2 worm cellular contexts compared by ENCODE assay signal in the genomic region with DNA sequence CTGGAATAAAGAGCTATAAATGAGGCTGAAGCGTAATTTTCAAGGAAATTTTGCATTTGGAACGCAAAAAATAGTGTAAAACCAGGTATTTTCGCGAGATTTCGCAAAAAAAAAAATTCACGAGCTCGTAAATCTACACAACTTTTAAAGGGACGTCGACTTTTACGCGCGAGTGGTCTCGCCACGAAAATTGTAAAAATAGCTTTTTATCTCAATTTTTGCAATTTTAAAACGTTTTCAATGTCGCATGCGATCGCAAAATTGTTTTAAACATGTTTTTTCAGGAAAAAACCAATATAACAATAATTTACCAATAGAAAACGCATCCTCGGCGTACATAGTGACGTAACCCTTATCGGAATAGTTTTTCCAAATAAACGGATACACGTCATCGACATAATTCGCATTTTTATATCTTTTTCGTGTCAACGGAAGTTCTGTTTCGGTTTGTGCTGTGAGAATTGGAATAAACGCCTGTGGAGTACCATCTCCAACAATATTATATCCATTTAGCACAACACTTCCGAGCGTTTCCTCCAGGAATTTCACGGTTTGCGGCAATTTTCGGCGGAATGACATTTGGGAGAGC.
A peak's percentile ranks its signal among the peaks of the same experiment; 100 is the strongest.
TF ChIP-seq lines count a peak whose summit lies in the region.

No protein-coding gene starts in this region.

TF ChIP-seq in whole organism, L4 larva, 104 proteins besides CTCF, POLR2A, EP300 and RAD21 (continued from another document):
- TF ChIP-seq nhr-41 (GFP tag; IDR thresholded peaks at IDR 0.05; lab: Robert Waterston, UW) (no peak), spr-3 (GFP tag; optimal IDR thresholded peaks at IDR 0.05; lab: Kevin White, UChicago) (no peak), duxl-1 (tag; optimal IDR thresholded peaks at IDR 0.05; lab: Kevin White, UChicago; ENCODE audit: poor library complexity) (no peak), ZK337.2 (GFP tag; IDR thresholded peaks at IDR 0.05; lab: Robert Waterston, UW) (no peak), zag-1 (tag; optimal IDR thresholded peaks at IDR 0.05; lab: Kevin White, UChicago) (no peak), unc-130 (GFP tag; optimal IDR thresholded peaks at IDR 0.05; lab: Kevin White, UChicago) (peak; percentile 32), mep-1 (tag; optimal IDR thresholded peaks at IDR 0.05; lab: Kevin White, UChicago) (no peak), aha-1 (tag; lab: Kevin White, UChicago) (peak; percentile 75), madf-9 (GFP tag; conservative IDR thresholded peaks at IDR 0.05; lab: Robert Waterston, UW) (no peak), ceh-44 (GFP tag; IDR thresholded peaks at IDR 0.05; lab: Robert Waterston, UW) (no peak), ZK546.5 (tag; optimal IDR thresholded peaks at IDR 0.05; lab: Kevin White, UChicago) (no peak), Y5F2A.4 (GFP tag; optimal IDR thresholded peaks at IDR 0.05; lab: Kevin White, UChicago) (no peak), nhr-25 (tag; optimal IDR thresholded peaks at IDR 0.05; lab: Kevin White, UChicago; ENCODE audit: borderline replicate concordance, insufficient read depth) (no peak), Y105C5A.15 (GFP tag; IDR thresholded peaks at IDR 0.05; lab: Robert Waterston, UW) (no peak), nhr-10 (tag; optimal IDR thresholded peaks at IDR 0.05; lab: Kevin White, UChicago) (no peak), gei-8 (GFP tag; optimal IDR thresholded peaks at IDR 0.05; lab: Kevin White, UChicago) (no peak), mdt-29 (GFP tag; IDR thresholded peaks at IDR 0.05; lab: Robert Waterston, UW) (no peak), snpc-1.2 (GFP tag; IDR thresholded peaks at IDR 0.05; lab: Robert Waterston, UW) (peak; percentile 95), rbr-2 (tag; optimal IDR thresholded peaks at IDR 0.05; lab: Kevin White, UChicago) (no peak), skn-1 (tag; optimal IDR thresholded peaks at IDR 0.05; lab: Kevin White, UChicago) (no peak), Y75B8A.6 (GFP tag; IDR thresholded peaks at IDR 0.05; lab: Robert Waterston, UW) (no peak), D1046.2 (GFP tag; IDR thresholded peaks at IDR 0.05; lab: Robert Waterston, UW) (no peak), mes-2 (tag; optimal IDR thresholded peaks at IDR 0.05; lab: Kevin White, UChicago; ENCODE audit: poor library complexity, severe bottlenecking) (peak; percentile 51), R02D3.7 (tag; optimal IDR thresholded peaks at IDR 0.05; lab: Kevin White, UChicago) (peak; percentile 64), ceh-32 (tag; optimal IDR thresholded peaks at IDR 0.05; lab: Kevin White, UChicago; ENCODE audit: poor library complexity) (no peak), F26F4.8 (GFP tag; conservative IDR thresholded peaks at IDR 0.05; lab: Robert Waterston, UW) (no peak), zip-11 (GFP tag; IDR thresholded peaks at IDR 0.05; lab: Robert Waterston, UW) (no peak), nhr-48 (tag; optimal IDR thresholded peaks at IDR 0.05; lab: Kevin White, UChicago) (no peak), dmd-8 (GFP tag; IDR thresholded peaks at IDR 0.05; lab: Robert Waterston, UW) (no peak), jun-1 (tag; optimal IDR thresholded peaks at IDR 0.05; lab: Kevin White, UChicago) (no peak), daf-12 (tag; optimal IDR thresholded peaks at IDR 0.05; lab: Kevin White, UChicago) (no peak), dmd-9 (GFP tag; IDR thresholded peaks at IDR 0.05; lab: Robert Waterston, UW) (no peak), lin-15B (tag; optimal IDR thresholded peaks at IDR 0.05; lab: Kevin White, UChicago) (no peak), mdl-1 (tag; optimal IDR thresholded peaks at IDR 0.05; lab: Kevin White, UChicago) (no peak)

TF ChIP-seq in whole organism, young adult, 124 proteins besides CTCF, POLR2A, EP300 and RAD21 (continued from another document):
- TF ChIP-seq ekl-4 (GFP tag; IDR thresholded peaks at IDR 0.05; lab: Robert Waterston, UW), result no peak
- no peak for TF ChIP-seq tbx-9 (tag; optimal IDR thresholded peaks at IDR 0.05; lab: Kevin White, UChicago; ENCODE audit: borderline replicate concordance)
- TF ChIP-seq chd-7 (tag; optimal IDR thresholded peaks at IDR 0.05; lab: Kevin White, UChicago), result no peak
- no peak for TF ChIP-seq F55B11.4 (tag; optimal IDR thresholded peaks at IDR 0.05; lab: Kevin White, UChicago; ENCODE audit: borderline replicate concordance, insufficient read depth)
- TF ChIP-seq sdz-38 (tag; optimal IDR thresholded peaks at IDR 0.05; lab: Kevin White, UChicago), result no peak
- TF ChIP-seq hsf-1 (GFP tag; IDR thresholded peaks at IDR 0.05; lab: Robert Waterston, UW), result peak; percentile 69
- TF ChIP-seq F22D6.2 (tag; optimal IDR thresholded peaks at IDR 0.05; lab: Kevin White, UChicago), result no peak
- TF ChIP-seq tlf-1 (GFP tag; optimal IDR thresholded peaks at IDR 0.05; lab: Kevin White, UChicago), result no peak
- peak; percentile 42; the same call in 1 of the 2 replicates for TF ChIP-seq ceh-91 (GFP tag; IDR thresholded peaks at IDR 0.05; lab: Robert Waterston, UW)
- 0 out of 2 replicates have a peak, but pooled peaks have one; percentile 39 for TF ChIP-seq Y95B8A.8 (GFP tag; IDR thresholded peaks at IDR 0.05; lab: Robert Waterston, UW)
- no peak for TF ChIP-seq mxl-1 (tag; optimal IDR thresholded peaks at IDR 0.05; lab: Kevin White, UChicago)
- no peak for TF ChIP-seq die-1 (tag; optimal IDR thresholded peaks at IDR 0.05; lab: Kevin White, UChicago)
- no peak for TF ChIP-seq rec-8 (tag; optimal IDR thresholded peaks at IDR 0.05; lab: Kevin White, UChicago)
- no peak for TF ChIP-seq ets-4 (GFP tag; optimal IDR thresholded peaks at IDR 0.05; lab: Kevin White, UChicago)
- TF ChIP-seq snpc-1.1 (tag; optimal IDR thresholded peaks at IDR 0.05; lab: Kevin White, UChicago; ENCODE audit: insufficient read depth), result peak; percentile 49
- TF ChIP-seq F37B4.10 (GFP tag; IDR thresholded peaks at IDR 0.05; lab: Robert Waterston, UW), result no peak
- peak; percentile 61; the same call in 1 of the 2 replicates for TF ChIP-seq dox-1 (GFP tag; IDR thresholded peaks at IDR 0.05; lab: Robert Waterston, UW)
- TF ChIP-seq mel-28 (tag; optimal IDR thresholded peaks at IDR 0.05; lab: Kevin White, UChicago; ENCODE audit: borderline replicate concordance), result no peak
- TF ChIP-seq dpff-1 (tag; optimal IDR thresholded peaks at IDR 0.05; lab: Kevin White, UChicago), result no peak
- no peak for TF ChIP-seq fkh-3 (tag; optimal IDR thresholded peaks at IDR 0.05; lab: Kevin White, UChicago)
- TF ChIP-seq ceh-27 (GFP tag; optimal IDR thresholded peaks at IDR 0.05; lab: Kevin White, UChicago), result no peak
- no peak for TF ChIP-seq nhr-90 (tag; optimal IDR thresholded peaks at IDR 0.05; lab: Kevin White, UChicago)
- TF ChIP-seq somi-1 (GFP tag; optimal IDR thresholded peaks at IDR 0.05; lab: Kevin White, UChicago), result no peak
- no peak for TF ChIP-seq hlh-12 (tag; optimal IDR thresholded peaks at IDR 0.05; lab: Kevin White, UChicago)
- no peak for TF ChIP-seq ceh-58 (GFP tag; IDR thresholded peaks at IDR 0.05; lab: Robert Waterston, UW)
- no peak for TF ChIP-seq akir-1 (GFP tag; optimal IDR thresholded peaks at IDR 0.05; lab: Kevin White, UChicago)
- TF ChIP-seq attf-6 (GFP tag; IDR thresholded peaks at IDR 0.05; lab: Robert Waterston, UW), result peak; percentile 98
- no peak for TF ChIP-seq mes-4 (tag; optimal IDR thresholded peaks at IDR 0.05; lab: Kevin White, UChicago)
- peak; percentile 42 for TF ChIP-seq hrde-1 (tag; optimal IDR thresholded peaks at IDR 0.05; lab: Kevin White, UChicago; ENCODE audit: borderline replicate concordance)
- TF ChIP-seq repo-1 (tag; optimal IDR thresholded peaks at IDR 0.05; lab: Kevin White, UChicago), result no peak
- TF ChIP-seq K11D2.4 (GFP tag; IDR thresholded peaks at IDR 0.05; lab: Robert Waterston, UW), result no peak
- no peak for TF ChIP-seq T26A5.8 (tag; optimal IDR thresholded peaks at IDR 0.05; lab: Kevin White, UChicago)
- no peak for TF ChIP-seq lir-1 (GFP tag; conservative IDR thresholded peaks at IDR 0.05; lab: Robert Waterston, UW)
- TF ChIP-seq sea-2 (GFP tag; IDR thresholded peaks at IDR 0.05; lab: Robert Waterston, UW), result no peak
- no peak for TF ChIP-seq ztf-28 (GFP tag; IDR thresholded peaks at IDR 0.05; lab: Robert Waterston, UW)
- TF ChIP-seq lin-35 (GFP tag; optimal IDR thresholded peaks at IDR 0.05; lab: Kevin White, UChicago), result no peak
- no peak for TF ChIP-seq C17E4.6 (GFP tag; IDR thresholded peaks at IDR 0.05; lab: Robert Waterston, UW)
- no peak for TF ChIP-seq nhr-120 (GFP tag; IDR thresholded peaks at IDR 0.05; lab: Robert Waterston, UW)
- TF ChIP-seq ceh-100 (GFP tag; IDR thresholded peaks at IDR 0.05; lab: Robert Waterston, UW), result no peak
- TF ChIP-seq egrh-3 (GFP tag; IDR thresholded peaks at IDR 0.05; lab: Robert Waterston, UW), result no peak
- TF ChIP-seq lin-54 (GFP tag; optimal IDR thresholded peaks at IDR 0.05; lab: Kevin White, UChicago), result peak; percentile 49
- TF ChIP-seq madf-3 (GFP tag; IDR thresholded peaks at IDR 0.05; lab: Robert Waterston, UW), result no peak
- TF ChIP-seq zfh-2 (GFP tag; conservative IDR thresholded peaks at IDR 0.05; lab: Robert Waterston, UW), result no peak
- TF ChIP-seq F33H1.4 (GFP tag; IDR thresholded peaks at IDR 0.05; lab: Robert Waterston, UW), result peak; percentile 87
- TF ChIP-seq bed-1 (GFP tag; IDR thresholded peaks at IDR 0.05; lab: Robert Waterston, UW), result no peak
- TF ChIP-seq mcd-1 (GFP tag; IDR thresholded peaks at IDR 0.05; lab: Robert Waterston, UW), result peak; percentile 61
- TF ChIP-seq snpc-4 (GFP tag; optimal IDR thresholded peaks at IDR 0.05; lab: Kevin White, UChicago), result peak; percentile 83
- peak; percentile 56 to 95 (median 86) for TF ChIP-seq snpc-4 (tag; optimal IDR thresholded peaks at IDR 0.05; lab: Kevin White, UChicago)
- no peak for TF ChIP-seq hmg-20 (GFP tag; IDR thresholded peaks at IDR 0.05; lab: Robert Waterston, UW)
- TF ChIP-seq let-526 (GFP tag; IDR thresholded peaks at IDR 0.05; lab: Robert Waterston, UW), result no peak
- no peak for TF ChIP-seq F10E7.11 (tag; optimal IDR thresholded peaks at IDR 0.05; lab: Kevin White, UChicago)
- TF ChIP-seq lin-26 (GFP tag; IDR thresholded peaks at IDR 0.05; lab: Robert Waterston, UW), result no peak
- no peak for TF ChIP-seq T07F8.4 (tag; optimal IDR thresholded peaks at IDR 0.05; lab: Kevin White, UChicago)
- peak; percentile 63 for TF ChIP-seq snpc-1.3 (tag; optimal IDR thresholded peaks at IDR 0.05; lab: Kevin White, UChicago; ENCODE audit: insufficient read depth)
- no peak for TF ChIP-seq dpl-1 (GFP tag; optimal IDR thresholded peaks at IDR 0.05; lab: Kevin White, UChicago)
- no peak for TF ChIP-seq hlh-26 (GFP tag; conservative IDR thresholded peaks at IDR 0.05; lab: Robert Waterston, UW)
- TF ChIP-seq F57A8.1 (GFP tag; optimal IDR thresholded peaks at IDR 0.05; lab: Kevin White, UChicago), result no peak
- TF ChIP-seq athp-1 (tag; optimal IDR thresholded peaks at IDR 0.05; lab: Kevin White, UChicago), result no peak
- peak; percentile 2 for TF ChIP-seq him-1 (tag; optimal IDR thresholded peaks at IDR 0.05; lab: Kevin White, UChicago)
- TF ChIP-seq let-607 (tag; optimal IDR thresholded peaks at IDR 0.05; lab: Kevin White, UChicago), result no peak
- TF ChIP-seq nhr-80 (tag; optimal IDR thresholded peaks at IDR 0.05; lab: Kevin White, UChicago), result no peak
- TF ChIP-seq C06A6.2 (GFP tag; conservative IDR thresholded peaks at IDR 0.05; lab: Robert Waterston, UW), result no peak
- no peak for TF ChIP-seq sptf-2 (GFP tag; optimal IDR thresholded peaks at IDR 0.05; lab: Kevin White, UChicago)
- TF ChIP-seq F49E8.2 (tag; optimal IDR thresholded peaks at IDR 0.05; lab: Kevin White, UChicago; ENCODE audit: insufficient read depth), result peak; percentile 60
- TF ChIP-seq F57C9.4 (tag; optimal IDR thresholded peaks at IDR 0.05; lab: Kevin White, UChicago), result no peak
- TF ChIP-seq unc-62 (GFP tag; optimal IDR thresholded peaks at IDR 0.05; lab: Kevin White, UChicago), result no peak
- TF ChIP-seq pha-4 (tag; optimal IDR thresholded peaks at IDR 0.05; lab: Kevin White, UChicago), result no peak
- TF ChIP-seq snpc-3.4 (tag; optimal IDR thresholded peaks at IDR 0.05; lab: Kevin White, UChicago), result peak; percentile 15
- no peak for TF ChIP-seq lag-1 (GFP tag; IDR thresholded peaks at IDR 0.05; lab: Robert Waterston, UW)
- TF ChIP-seq ztf-25 (GFP tag; IDR thresholded peaks at IDR 0.05; lab: Robert Waterston, UW), result no peak
- TF ChIP-seq nfya-2 (GFP tag; IDR thresholded peaks at IDR 0.05; lab: Robert Waterston, UW), result no peak
- no peak for TF ChIP-seq rcor-1 (GFP tag; IDR thresholded peaks at IDR 0.05; lab: Robert Waterston, UW)
- no peak for TF ChIP-seq atf-7 (tag; optimal IDR thresholded peaks at IDR 0.05; lab: Kevin White, UChicago)
- peak; percentile 22 for TF ChIP-seq unc-130 (GFP tag; optimal IDR thresholded peaks at IDR 0.05; lab: Kevin White, UChicago)
- TF ChIP-seq ztf-18 (tag; optimal IDR thresholded peaks at IDR 0.05; lab: Kevin White, UChicago), result no peak
- peak; percentile 49 for TF ChIP-seq F23B12.7 (tag; optimal IDR thresholded peaks at IDR 0.05; lab: Kevin White, UChicago; ENCODE audit: insufficient read depth)
- TF ChIP-seq cebp-1 (GFP tag; IDR thresholded peaks at IDR 0.05; lab: Robert Waterston, UW), result no peak
- peak; percentile 36 for TF ChIP-seq cebp-1 (tag; optimal IDR thresholded peaks at IDR 0.05; lab: Kevin White, UChicago)
- TF ChIP-seq ztf-22 (GFP tag; optimal IDR thresholded peaks at IDR 0.05; lab: Kevin White, UChicago), result no peak
- TF ChIP-seq ceh-40 (GFP tag; IDR thresholded peaks at IDR 0.05; lab: Robert Waterston, UW), result no peak
- TF ChIP-seq gei-17 (GFP tag; optimal IDR thresholded peaks at IDR 0.05; lab: Kevin White, UChicago), result no peak
- TF ChIP-seq K12H6.12 (tag; optimal IDR thresholded peaks at IDR 0.05; lab: Kevin White, UChicago), result no peak
- no peak for TF ChIP-seq nhr-179 (tag; optimal IDR thresholded peaks at IDR 0.05; lab: Kevin White, UChicago)
- TF ChIP-seq Y53F4B.3 (GFP tag; IDR thresholded peaks at IDR 0.05; lab: Robert Waterston, UW), result no peak
- TF ChIP-seq aptf-3 (GFP tag; IDR thresholded peaks at IDR 0.05; lab: Robert Waterston, UW), result no peak
- no peak for TF ChIP-seq ztf-6 (GFP tag; IDR thresholded peaks at IDR 0.05; lab: Robert Waterston, UW)
- TF ChIP-seq egl-44 (GFP tag; IDR thresholded peaks at IDR 0.05; lab: Robert Waterston, UW), result no peak
- no peak for TF ChIP-seq lin-40 (tag; optimal IDR thresholded peaks at IDR 0.05; lab: Kevin White, UChicago)
